Worm (Caenorhabditis elegans) whole organism, L3 larva: ENCODE data around the gene H40L08.8.

Source experiments
- R02D3.7 ChIP-seq: fragments of 150-350 bp; optimal IDR thresholded peaks from 2 replicates; lab custom pipeline; 2014; ENCODE audit warnings: missing biosample characterization, missing genetic modification characterization
- ZK546.5 ChIP-seq: sonication (generic microtip); optimal IDR thresholded peaks from 2 replicates; lab custom pipeline; 2017; ENCODE audit warnings: missing biosample characterization, missing genetic modification characterization
- ceh-16 ChIP-seq: sonication (generic microtip); optimal IDR thresholded peaks from 2 replicates; lab custom pipeline; 2017; ENCODE audit warnings: missing biosample characterization, missing genetic modification characterization
- ceh-28 ChIP-seq: fragments of 150-350 bp; optimal IDR thresholded peaks from 2 replicates; lab custom pipeline; 2014; ENCODE audit warnings: missing biosample characterization, missing genetic modification reagents, missing genetic modification characterization
- ceh-82 ChIP-seq: fragments of 150-350 bp; optimal IDR thresholded peaks from 2 replicates; lab custom pipeline; 2014; ENCODE audit warnings: missing biosample characterization, missing genetic modification characterization
- egl-27 ChIP-seq: sonication (generic microtip); optimal IDR thresholded peaks from 4 replicates; lab custom pipeline; 2017; ENCODE audit warnings: missing biosample characterization, missing genetic modification reagents, missing genetic modification characterization
- egl-5 ChIP-seq: fragments of 150-350 bp; optimal IDR thresholded peaks from 2 replicates; lab custom pipeline; 2017; ENCODE audit warnings: missing biosample characterization, missing genetic modification reagents, missing genetic modification characterization, inconsistent platforms
- elt-2 ChIP-seq: sonication (generic microtip); optimal IDR thresholded peaks from 2 replicates; lab custom pipeline; 2016; ENCODE audit warnings: missing genetic modification reagents, mild to moderate bottlenecking, missing genetic modification characterization, missing compliant biosample characterization
- elt-3 ChIP-seq, 3 experiments: fragments of 150-350 bp in 1 of 3; sonication (generic microtip) in 2 of 3; optimal IDR thresholded peaks; 2 replicates in 2 of 3; 4 replicates in 1 of 3; lab custom pipeline; 2014 to 2017; ENCODE audit warnings: missing biosample characterization in 3 of 3, missing genetic modification characterization in 3 of 3
- eor-1 ChIP-seq, 2 experiments: fragments of 150-350 bp; optimal IDR thresholded peaks; 2 replicates each; lab custom pipeline; 2014 to 2018; ENCODE audit warnings: missing biosample characterization in 2 of 2, missing genetic modification characterization in 2 of 2
- fkh-10 ChIP-seq: sonication (generic microtip); optimal IDR thresholded peaks from 2 replicates; lab custom pipeline; 2017; ENCODE audit warnings: missing biosample characterization, missing genetic modification reagents, missing genetic modification characterization
- hmg-11 ChIP-seq: sonication (generic microtip); optimal IDR thresholded peaks from 2 replicates; lab custom pipeline; 2016; ENCODE audit warnings: missing genetic modification characterization, missing compliant biosample characterization
- jun-1 ChIP-seq: fragments of 150-350 bp; optimal IDR thresholded peaks from 2 replicates; lab custom pipeline; 2014; ENCODE audit warnings: missing biosample characterization, missing genetic modification reagents, missing genetic modification characterization
- lin-39 ChIP-seq: fragments of 150-350 bp; optimal IDR thresholded peaks from 2 replicates; lab custom pipeline; 2018; ENCODE audit warnings: missing biosample characterization, missing genetic modification reagents, missing genetic modification characterization
- lsy-12 ChIP-seq: sonication (generic microtip); optimal IDR thresholded peaks from 2 replicates; lab custom pipeline; 2016; ENCODE audit warnings: mild to moderate bottlenecking, missing genetic modification characterization, missing compliant biosample characterization
- mdl-1 ChIP-seq: fragments of 150-350 bp; optimal IDR thresholded peaks from 2 replicates; lab custom pipeline; 2014; ENCODE audit warnings: missing biosample characterization, missing genetic modification characterization
- mml-1 ChIP-seq: fragments of 150-350 bp; sonication (generic microtip); optimal IDR thresholded peaks from 3 replicates; lab custom pipeline; 2014; ENCODE audit warnings: missing biosample characterization, missing genetic modification characterization
- nfya-1 ChIP-seq: sonication (generic microtip); optimal IDR thresholded peaks from 2 replicates; lab custom pipeline; 2017; ENCODE audit warnings: missing genetic modification characterization, mild to moderate bottlenecking, missing compliant biosample characterization, antibody characterized with exemption, moderate library complexity; ENCODE audit not compliant: insufficient read depth
- nhr-12 ChIP-seq: fragments of 150-350 bp; optimal IDR thresholded peaks from 2 replicates; lab custom pipeline; 2014; ENCODE audit warnings: missing biosample characterization, missing genetic modification characterization
- nhr-23 ChIP-seq: fragments of 150-350 bp; optimal IDR thresholded peaks from 2 replicates; lab custom pipeline; 2014; ENCODE audit warnings: missing biosample characterization, missing genetic modification reagents, missing genetic modification characterization
- nhr-237 ChIP-seq: fragments of 150-350 bp; optimal IDR thresholded peaks from 2 replicates; lab custom pipeline; 2014; ENCODE audit warnings: missing biosample characterization, missing genetic modification characterization
- nhr-28 ChIP-seq: fragments of 150-350 bp; optimal IDR thresholded peaks from 2 replicates; lab custom pipeline; 2014; ENCODE audit warnings: missing biosample characterization, missing genetic modification characterization
- nhr-43 ChIP-seq: sonication (generic microtip); optimal IDR thresholded peaks from 2 replicates; lab custom pipeline; 2016; ENCODE audit warnings: mild to moderate bottlenecking, missing genetic modification characterization, missing compliant biosample characterization; ENCODE audit not compliant: poor library complexity, severe bottlenecking
- nhr-67 ChIP-seq: fragments of 150-350 bp; optimal IDR thresholded peaks from 2 replicates; lab custom pipeline; 2014; ENCODE audit warnings: missing biosample characterization, missing genetic modification characterization
- nhr-76 ChIP-seq: fragments of 150-350 bp; sonication (generic microtip); optimal IDR thresholded peaks from 5 replicates; lab custom pipeline; 2014; ENCODE audit warnings: missing biosample characterization, missing genetic modification characterization
- nhr-77 ChIP-seq: fragments of 150-350 bp; optimal IDR thresholded peaks from 2 replicates; lab custom pipeline; 2014; ENCODE audit warnings: missing biosample characterization, missing genetic modification characterization
- pha-4 ChIP-seq: fragments of 150-350 bp; optimal IDR thresholded peaks from 2 replicates; lab custom pipeline; 2014; ENCODE audit warnings: missing biosample characterization, missing genetic modification reagents, missing genetic modification characterization
- pqm-1 ChIP-seq: fragments of 150-350 bp; optimal IDR thresholded peaks from 2 replicates; lab custom pipeline; 2017; ENCODE audit warnings: missing biosample characterization, missing genetic modification characterization, inconsistent platforms
- snpc-4 ChIP-seq: fragments of 150-350 bp; optimal IDR thresholded peaks from 2 replicates; lab custom pipeline; 2014; ENCODE audit warnings: missing biosample characterization, missing genetic modification characterization
- unc-39 ChIP-seq: sonication (generic microtip); optimal IDR thresholded peaks from 4 replicates; lab custom pipeline; 2017; ENCODE audit warnings: missing biosample characterization, missing genetic modification characterization
- zag-1 ChIP-seq: fragments of 150-350 bp; optimal IDR thresholded peaks from 2 replicates; lab custom pipeline; 2014; ENCODE audit warnings: missing biosample characterization, missing genetic modification characterization
- ztf-11 ChIP-seq: fragments of 150-350 bp; optimal IDR thresholded peaks from 2 replicates; lab custom pipeline; 2014; ENCODE audit warnings: missing biosample characterization, missing genetic modification characterization

H40L08.8 gene

DNA sequence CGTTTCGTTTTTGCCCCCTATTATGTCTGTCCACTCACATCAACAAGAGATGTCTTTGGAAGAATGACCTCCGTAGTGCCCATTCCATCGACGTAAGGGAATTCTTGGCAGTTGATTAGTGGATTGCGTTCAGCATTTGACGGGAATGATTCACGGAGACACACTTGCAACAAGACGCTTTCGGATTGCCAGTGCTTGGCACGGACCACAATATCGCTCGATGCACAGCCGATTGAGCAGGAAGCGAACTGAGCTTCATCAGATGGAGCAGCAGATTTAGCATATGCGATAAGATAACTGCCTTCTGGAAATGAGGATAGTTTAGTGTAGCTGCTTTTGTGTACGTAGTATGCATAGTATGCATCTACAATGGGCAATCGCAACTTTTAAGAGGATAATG is 26.0 kb upstream of the H40L08.8 start:
- no peak for TF ChIP-seq lsy-12
- no peak for TF ChIP-seq nhr-76 (tag; lab: Kevin White, UChicago)
- no peak for TF ChIP-seq hmg-11 (tag; lab: Kevin White, UChicago)
- TF ChIP-seq ztf-11 (tag; lab: Kevin White, UChicago): no peak

DNA sequence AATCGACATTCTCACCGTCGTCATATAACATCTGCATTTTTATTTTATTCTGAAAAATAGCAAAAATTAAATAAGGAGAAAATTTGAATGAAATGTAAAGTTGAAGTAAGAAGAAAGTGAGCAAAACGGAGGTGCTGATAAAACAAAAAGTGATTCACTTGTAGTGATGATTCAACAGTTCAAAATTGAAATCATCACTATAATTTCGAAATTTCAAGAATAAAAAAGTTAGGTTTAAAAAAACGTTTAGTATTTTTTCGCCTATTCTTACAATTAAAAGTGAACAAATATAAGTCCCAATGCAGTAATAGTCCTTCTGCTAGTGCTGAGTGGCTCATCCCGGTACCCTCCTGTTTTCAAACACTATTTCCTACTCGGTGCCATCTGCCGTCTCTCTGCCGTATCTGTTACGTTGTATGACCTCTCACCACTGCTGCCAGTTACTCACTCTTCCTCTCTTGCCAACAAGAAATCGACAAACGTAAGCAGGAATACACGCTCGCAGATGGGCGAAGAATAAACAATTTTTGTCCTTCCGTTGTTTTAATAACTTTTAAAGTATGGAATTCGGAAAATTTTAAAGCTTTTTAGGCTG is 23.0 kb upstream of the H40L08.8 start, which contains the start of gene dhhc-1:
dhhc-1 (minus strand) TSS at position 51 of the 595 bp plus-strand sequence.
- TF ChIP-seq ceh-16 (tag; lab: Kevin White, UChicago) (no peak), egl-5 (peak; percentile 44), hmg-11 (tag; lab: Kevin White, UChicago) (peak; percentile 87), nhr-237 (tag; lab: Kevin White, UChicago) (no peak), pha-4 (tag; lab: Kevin White, UChicago) (peak; percentile 71), zag-1 (tag; lab: Kevin White, UChicago) (no peak), ceh-28 (tag; lab: Kevin White, UChicago) (no peak), nhr-28 (no peak), nhr-67 (tag; lab: Kevin White, UChicago) (no peak), ceh-82 (tag; lab: Kevin White, UChicago) (no peak), egl-27 (no peak), nhr-43 (tag; lab: Kevin White, UChicago) (peak; percentile 11), lin-39 (tag; lab: Kevin White, UChicago) (peak; percentile 51), mdl-1 (no peak), elt-3 (tag; optimal IDR thresholded peaks at IDR 0.05; lab: Kevin White, UChicago) (no peak), nhr-76 (tag; lab: Kevin White, UChicago) (no peak), nfya-1 (tag; lab: Kevin White, UChicago) (peak; percentile 68), snpc-4 (tag; lab: Kevin White, UChicago) (peak; percentile 34), jun-1 (peak; percentile 68), nhr-23 (tag; lab: Kevin White, UChicago) (no peak), elt-2 (tag; lab: Kevin White, UChicago) (peak; percentile 48), unc-39 (tag; lab: Kevin White, UChicago) (no peak)

DNA sequence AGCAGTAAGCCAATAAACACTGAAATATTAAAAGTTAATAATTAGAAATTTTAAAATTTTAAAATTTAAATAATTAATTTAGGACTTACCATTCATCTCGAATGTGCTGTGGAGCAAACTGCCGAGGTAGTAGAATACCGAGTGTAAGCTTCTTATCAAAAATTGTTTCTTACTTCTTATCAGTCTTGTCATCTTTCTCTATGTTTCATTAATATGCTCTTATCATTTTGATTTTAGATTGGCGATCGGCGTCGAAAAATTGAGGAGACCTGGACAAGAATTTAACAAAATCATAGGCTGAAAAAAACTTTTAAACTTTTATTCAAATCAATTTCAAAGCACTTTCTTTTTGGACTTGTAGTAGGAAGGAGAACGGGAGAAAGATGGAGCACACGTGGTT is 20.3 kb upstream of the H40L08.8 start, which contains the start of gene F09B12.3:
F09B12.3 (minus strand) TSS at position 192 of the 400 bp plus-strand sequence.
- TF ChIP-seq pqm-1 (tag; lab: Kevin White, UChicago): peak; percentile 82
- peak; percentile 43 for TF ChIP-seq pha-4 (tag; lab: Kevin White, UChicago)
- no peak for TF ChIP-seq eor-1 (tag; optimal IDR thresholded peaks at IDR 0.05; lab: Kevin White, UChicago)
- peak; percentile 84 for TF ChIP-seq elt-2 (tag; lab: Kevin White, UChicago)
- TF ChIP-seq nhr-77 (tag; lab: Kevin White, UChicago): no peak

DNA sequence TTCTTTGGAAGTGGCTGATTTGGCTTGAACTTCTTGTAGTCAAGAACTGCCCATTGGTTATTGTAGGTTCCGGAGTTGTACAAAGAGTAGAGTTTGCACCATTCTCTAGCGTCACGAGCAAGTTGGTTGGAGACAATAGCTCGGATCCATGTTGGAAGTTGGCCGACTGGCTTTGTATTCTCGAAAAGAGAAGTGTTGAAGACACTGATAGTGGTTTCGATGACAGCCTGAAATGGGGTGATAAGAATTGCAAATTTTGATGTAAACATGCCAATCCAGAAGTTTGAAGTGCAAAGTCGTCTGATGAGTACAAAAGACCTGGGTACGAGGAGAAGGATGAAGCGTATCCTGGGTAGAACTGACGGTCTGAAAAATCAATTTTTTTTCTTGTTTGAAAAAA is 18.8 kb upstream of the H40L08.8 start:
- TF ChIP-seq snpc-4 (tag; lab: Kevin White, UChicago): no peak
- TF ChIP-seq hmg-11 (tag; lab: Kevin White, UChicago): no peak
- no peak for TF ChIP-seq fkh-10
- no peak for TF ChIP-seq mml-1 (tag; lab: Kevin White, UChicago)
- no peak for TF ChIP-seq ZK546.5 (tag; lab: Kevin White, UChicago)
- no peak for TF ChIP-seq egl-5
- no peak for TF ChIP-seq ceh-82 (tag; lab: Kevin White, UChicago)
- no peak for TF ChIP-seq pha-4 (tag; lab: Kevin White, UChicago)
- TF ChIP-seq elt-2 (tag; lab: Kevin White, UChicago): peak; percentile 62

DNA sequence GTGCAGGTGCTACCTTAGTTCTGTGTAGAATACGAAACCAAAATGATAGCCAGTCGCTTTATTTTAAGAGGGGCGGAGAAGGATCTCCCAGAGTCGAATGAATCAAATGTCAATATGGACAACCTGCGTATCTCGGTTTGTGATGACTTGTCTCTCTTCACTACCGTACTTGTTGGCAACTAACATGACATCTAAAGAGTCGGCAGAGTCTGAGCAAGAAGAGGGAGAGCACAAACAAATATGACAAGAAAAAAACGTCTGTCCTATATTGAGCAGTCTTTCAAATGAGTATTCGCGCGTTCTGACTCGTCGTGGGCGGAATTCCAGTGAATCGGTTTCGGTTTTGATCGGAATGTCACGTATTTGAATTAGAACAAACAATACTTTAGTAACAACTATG is 17.5 kb upstream of the H40L08.8 start, which contains the start of gene F09B12.7:
F09B12.7 (minus strand) TSS at position 101 of the 400 bp plus-strand sequence.
- TF ChIP-seq nhr-28 (no peak), R02D3.7 (tag; lab: Kevin White, UChicago) (no peak), pha-4 (tag; lab: Kevin White, UChicago) (peak; percentile 59), nhr-12 (no peak), ceh-28 (tag; lab: Kevin White, UChicago) (no peak), eor-1 (tag; optimal IDR thresholded peaks at IDR 0.05; lab: Kevin White, UChicago) (no peak), elt-3 (tag; optimal IDR thresholded peaks at IDR 0.05; lab: Kevin White, UChicago) (no peak)
- TF ChIP-seq, all 47 proteins: peak for 1
